Worm (Caenorhabditis elegans) whole organism, L4 larva: ENCODE measurements around the gene fbxa-166.

Experiments
- F10B5.3 ChIP-seq: sonication (generic microtip); optimal IDR thresholded peaks from 2 replicates; lab custom pipeline; 2016; ENCODE audit warnings: mild to moderate bottlenecking, missing genetic modification characterization, missing compliant biosample characterization
- F44E2.7 ChIP-seq: fragments of 200-800 bp; sonication (Bioruptor generic); IDR thresholded peaks from 2 replicates; pipeline ENCODE4 v2.1.2; 2022; ENCODE audit warnings: missing genetic modification characterization, missing compliant biosample characterization
- aha-1 ChIP-seq: fragments of 150-350 bp; peaks from one replicate; lab custom pipeline; 2014; ENCODE audit warnings: missing biosample characterization, missing genetic modification characterization
- aly-2 ChIP-seq: sonication (generic microtip); optimal IDR thresholded peaks from 2 replicates; lab custom pipeline; 2018; ENCODE audit warnings: missing biosample characterization, missing genetic modification characterization
- ceh-28 ChIP-seq: fragments of 150-350 bp; optimal IDR thresholded peaks from 2 replicates; lab custom pipeline; 2014; ENCODE audit warnings: missing biosample characterization, missing genetic modification reagents, missing genetic modification characterization
- ceh-82 ChIP-seq: sonication (generic microtip); optimal IDR thresholded peaks from 2 replicates; lab custom pipeline; 2017; ENCODE audit warnings: missing biosample characterization, missing genetic modification characterization
- ctbp-1 ChIP-seq: fragments of 200-800 bp; sonication (Bioruptor generic); IDR thresholded peaks from 2 replicates; pipeline ENCODE4 v1.3.6; 2022; ENCODE audit warnings: missing genetic modification reagents, missing genetic modification characterization, missing compliant biosample characterization
- dmd-6 ChIP-seq: fragments of 200-800 bp; sonication (Bioruptor generic); IDR thresholded peaks from 2 replicates; pipeline ENCODE4 v1.3.6; 2022; ENCODE audit warnings: missing genetic modification reagents, missing genetic modification characterization, missing compliant biosample characterization
- duxl-1 ChIP-seq: sonication (generic microtip); optimal IDR thresholded peaks from 2 replicates; lab custom pipeline; 2016; ENCODE audit warnings: mild to moderate bottlenecking, missing genetic modification characterization, moderate library complexity, missing compliant biosample characterization; ENCODE audit not compliant: poor library complexity
- dve-1 ChIP-seq: sonication (generic microtip); optimal IDR thresholded peaks from 2 replicates; lab custom pipeline; 2017; ENCODE audit warnings: antibody characterized with exemption, mild to moderate bottlenecking, missing genetic modification characterization, missing compliant biosample characterization; ENCODE audit not compliant: insufficient read depth
- egl-43 ChIP-seq: fragments of 200-800 bp; sonication (Bioruptor generic); IDR thresholded peaks from 2 replicates; pipeline ENCODE4 v1.3.6; 2022; ENCODE audit warnings: missing genetic modification reagents, missing genetic modification characterization, missing compliant biosample characterization
- gei-8 ChIP-seq: fragments of 200-800 bp; sonication (Bioruptor generic); optimal IDR thresholded peaks from 2 replicates; lab custom pipeline; 2018; ENCODE audit warnings: mild to moderate bottlenecking, missing genetic modification characterization, missing compliant biosample characterization
- hif-1 ChIP-seq, 2 experiments: sonication (generic microtip); optimal IDR thresholded peaks; 2 replicates each; lab custom pipeline; 2016 to 2017; ENCODE audit warnings: missing compliant biosample characterization in 2 of 2, missing genetic modification characterization in 2 of 2, missing genetic modification reagents in 2 of 2, missing genotype in 2 of 2, mild to moderate bottlenecking in 1 of 2
- hlh-11 ChIP-seq: fragments of 200-800 bp; sonication (Bioruptor generic); optimal IDR thresholded peaks from 2 replicates; lab custom pipeline; 2018; ENCODE audit warnings: mild to moderate bottlenecking, missing genetic modification characterization, missing compliant biosample characterization
- hmg-1.1 ChIP-seq: fragments of 200-800 bp; sonication (Bioruptor generic); IDR thresholded peaks from 2 replicates; pipeline ENCODE4 v1.3.6; 2022; ENCODE audit warnings: missing genetic modification reagents, missing genetic modification characterization, missing compliant biosample characterization
- lim-7 ChIP-seq: fragments of 200-800 bp; sonication (Bioruptor generic); IDR thresholded peaks from 2 replicates; pipeline ENCODE4 v1.3.6; 2022; ENCODE audit warnings: missing genetic modification characterization, missing compliant biosample characterization
- lin-15B ChIP-seq: fragments of 150-350 bp; sonication (generic microtip); optimal IDR thresholded peaks from 3 replicates; lab custom pipeline; 2014; ENCODE audit warnings: missing biosample characterization, missing genetic modification characterization
- lir-3 ChIP-seq: sonication (generic microtip); optimal IDR thresholded peaks from 2 replicates; lab custom pipeline; 2016; ENCODE audit warnings: mild to moderate bottlenecking, missing genetic modification characterization, missing compliant biosample characterization
- lsy-2 ChIP-seq, 2 experiments: fragments of 150-350 bp in 1 of 2; sonication (generic microtip) in 1 of 2; optimal IDR thresholded peaks; 2 replicates each; lab custom pipeline; 2014 to 2017; ENCODE audit warnings: missing biosample characterization in 2 of 2, missing genetic modification characterization in 2 of 2
- mdl-1 ChIP-seq, 2 experiments: fragments of 150-350 bp in 1 of 2; sonication (generic microtip) in 1 of 2; optimal IDR thresholded peaks; 2 replicates each; lab custom pipeline; 2014 to 2017; ENCODE audit warnings: missing biosample characterization in 2 of 2, missing genetic modification characterization in 2 of 2
- mes-2 ChIP-seq: sonication (generic microtip); optimal IDR thresholded peaks from 2 replicates; lab custom pipeline; 2016; ENCODE audit warnings: missing genotype, mild to moderate bottlenecking, missing genetic modification characterization, missing compliant biosample characterization; ENCODE audit not compliant: poor library complexity, severe bottlenecking
- mxl-3 ChIP-seq: fragments of 200-800 bp; sonication (Bioruptor generic); optimal IDR thresholded peaks from 2 replicates; lab custom pipeline; 2018; ENCODE audit warnings: mild to moderate bottlenecking, missing genetic modification characterization, missing compliant biosample characterization
- nhr-102 ChIP-seq: sonication (generic microtip); optimal IDR thresholded peaks from 2 replicates; lab custom pipeline; 2016; ENCODE audit warnings: mild to moderate bottlenecking, missing genetic modification characterization, moderate library complexity, missing compliant biosample characterization
- nhr-11 ChIP-seq: fragments of 150-350 bp; optimal IDR thresholded peaks from 2 replicates; lab custom pipeline; 2014; ENCODE audit warnings: missing biosample characterization, missing genetic modification characterization
- nhr-237 ChIP-seq: sonication (generic microtip); optimal IDR thresholded peaks from 2 replicates; lab custom pipeline; 2017; ENCODE audit warnings: missing biosample characterization, missing genetic modification characterization
- nhr-28 ChIP-seq: fragments of 150-350 bp; optimal IDR thresholded peaks from 2 replicates; lab custom pipeline; 2014; ENCODE audit warnings: missing biosample characterization, missing genetic modification characterization
- nhr-41 ChIP-seq: fragments of 200-800 bp; sonication (Bioruptor generic); IDR thresholded peaks from 2 replicates; pipeline ENCODE4 v1.3.6; 2022; ENCODE audit warnings: missing genetic modification reagents, missing genetic modification characterization, missing compliant biosample characterization
- nhr-42 ChIP-seq: fragments of 200-800 bp; sonication (Bioruptor generic); IDR thresholded peaks from 2 replicates; pipeline ENCODE4 v1.3.6; 2022; ENCODE audit warnings: missing genetic modification characterization, missing compliant biosample characterization
- nhr-48 ChIP-seq: sonication (generic microtip); optimal IDR thresholded peaks from 2 replicates; lab custom pipeline; 2016; ENCODE audit warnings: mild to moderate bottlenecking, missing genetic modification characterization, missing compliant biosample characterization
- nhr-6 ChIP-seq: fragments of 150-350 bp; optimal IDR thresholded peaks from 2 replicates; lab custom pipeline; 2014; ENCODE audit warnings: missing biosample characterization, missing genetic modification characterization
- pha-4 ChIP-seq, 2 experiments: fragments of 150-350 bp in 1 of 2; fragments of 200-800 bp in 1 of 2; sonication (Bioruptor generic) in 1 of 2; IDR thresholded peaks in 1 of 2; optimal IDR thresholded peaks in 1 of 2; 2 replicates each; pipeline versions ENCODE4 v1.3.6 to Lab custom; 2014 to 2022; ENCODE audit warnings: missing genetic modification characterization in 2 of 2, missing genetic modification reagents in 2 of 2, missing biosample characterization in 1 of 2, missing compliant biosample characterization in 1 of 2
- pqm-1 ChIP-seq: sonication (generic microtip); optimal IDR thresholded peaks from 2 replicates; lab custom pipeline; 2017; ENCODE audit warnings: missing biosample characterization, missing genetic modification characterization
- rbr-2 ChIP-seq: sonication (generic microtip); optimal IDR thresholded peaks from 2 replicates; lab custom pipeline; 2016; ENCODE audit warnings: missing genotype, missing genetic modification characterization, missing compliant biosample characterization
- skn-1 ChIP-seq: fragments of 150-350 bp; optimal IDR thresholded peaks from 2 replicates; lab custom pipeline; 2014; ENCODE audit warnings: missing biosample characterization, missing genetic modification characterization
- snpc-4 ChIP-seq: fragments of 150-350 bp; optimal IDR thresholded peaks from 2 replicates; lab custom pipeline; 2014; ENCODE audit warnings: missing biosample characterization, missing genetic modification characterization
- unc-62 ChIP-seq, 3 experiments: fragments of 150-350 bp in 1 of 3; sonication (generic microtip); optimal IDR thresholded peaks in 2 of 3; peaks in 1 of 3; 1 replicate in 1 of 3; 2 replicates in 2 of 3; lab custom pipeline; 2014 to 2017; ENCODE audit warnings: missing biosample characterization in 3 of 3, missing genetic modification characterization in 3 of 3, missing genetic modification reagents in 3 of 3, missing genotype in 1 of 3
- zip-2 ChIP-seq: fragments of 150-350 bp; optimal IDR thresholded peaks from 2 replicates; lab custom pipeline; 2014; ENCODE audit warnings: missing biosample characterization, missing genetic modification characterization

Gene fbxa-166

DNA sequence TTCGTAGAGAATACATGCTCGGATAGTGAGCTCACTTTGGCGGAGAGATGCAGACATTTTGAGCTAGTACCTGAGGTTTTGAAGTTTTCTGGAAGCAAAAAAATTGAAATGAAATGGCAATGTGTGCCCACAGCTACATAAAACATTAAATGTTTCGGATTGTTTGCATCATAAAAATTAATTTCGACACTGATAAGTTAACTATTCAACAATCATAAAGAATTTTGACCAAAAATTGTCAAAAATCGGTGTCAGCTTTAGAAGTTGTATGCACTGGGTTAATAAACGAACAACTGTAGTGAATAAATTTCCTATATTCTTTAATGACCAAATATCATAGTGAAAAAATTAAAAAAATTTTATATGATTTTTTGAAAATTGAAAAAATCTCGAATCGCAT is at the start of gene fbxa-166:
TSS of gene fbxa-166 (minus strand) at position 101 of the 400 bp plus-strand sequence.
- no peak for TF ChIP-seq skn-1
- TF ChIP-seq nhr-42 = no peak
- TF ChIP-seq lin-15B (tag; lab: Kevin White, UChicago) = no peak
- peak; percentile 45 for TF ChIP-seq aha-1
- no peak for TF ChIP-seq F44E2.7
- TF ChIP-seq nhr-28 (tag; lab: Kevin White, UChicago) = no peak
- TF ChIP-seq rbr-2 (tag; lab: Kevin White, UChicago) = no peak
- TF ChIP-seq egl-43 (GFP tag; lab: Robert Waterston, UW) = no peak
- TF ChIP-seq hmg-1.1 = no peak
- TF ChIP-seq, all 104 proteins: peak for 1

ce11 chrII:1666025-1666424 is 47.2 kb upstream of the fbxa-166 start, which contains the start of gene srlf-29:
srlf-29 (plus strand) TSS chrII:1666325.
- TF ChIP-seq unc-62 (GFP tag; optimal IDR thresholded peaks at IDR 0.05 in 1 of 2; lab: Kevin White, UChicago) = peak in 1 of 2 experiments; percentile 49
- TF ChIP-seq unc-62 (tag; optimal IDR thresholded peaks at IDR 0.05; lab: Kevin White, UChicago) = no peak
- no peak for TF ChIP-seq lsy-2 (tag; optimal IDR thresholded peaks at IDR 0.05; lab: Kevin White, UChicago)
- TF ChIP-seq, all 104 proteins: peak for 1

ce11 chrII:1663516-1663915 is 44.7 kb upstream of the fbxa-166 start, which contains the start of gene duxl-1:
duxl-1 (plus strand) TSS chrII:1663699.
- TF ChIP-seq aha-1 = peak; percentile 93
- TF ChIP-seq hmg-1.1 = peak; percentile 33; the same call in 1 of the 2 replicates
- peak; percentile 16 for TF ChIP-seq pqm-1
- no peak for TF ChIP-seq snpc-4
- peak; percentile 11 for TF ChIP-seq nhr-102 (tag; lab: Kevin White, UChicago)
- peak; percentile 71 for TF ChIP-seq mes-2 (tag; lab: Kevin White, UChicago)
- TF ChIP-seq ceh-82 = no peak
- peak; percentile 88 for TF ChIP-seq duxl-1 (tag; lab: Kevin White, UChicago)
- no peak for TF ChIP-seq gei-8
- peak; percentile 36 for TF ChIP-seq nhr-28 (tag; lab: Kevin White, UChicago)
- TF ChIP-seq dmd-6 (GFP tag; lab: Robert Waterston, UW) = peak; percentile 76
- TF ChIP-seq mdl-1 (tag; optimal IDR thresholded peaks at IDR 0.05; lab: Kevin White, UChicago) = peak in 1 of 2 experiments; percentile 2
- no peak for TF ChIP-seq F10B5.3 (tag; lab: Kevin White, UChicago)
- no peak for TF ChIP-seq aly-2 (tag; lab: Kevin White, UChicago)
- TF ChIP-seq hlh-11 (tag; lab: Kevin White, UChicago) = peak; percentile 65
- no peak for TF ChIP-seq nhr-11 (tag; lab: Kevin White, UChicago)
- peak; percentile 7 for TF ChIP-seq mxl-3 (GFP tag; lab: Kevin White, UChicago)
- TF ChIP-seq pha-4 (GFP tag; IDR thresholded peaks at IDR 0.05; lab: Robert Waterston, UW) = no peak
- TF ChIP-seq pha-4 (tag; optimal IDR thresholded peaks at IDR 0.05; lab: Kevin White, UChicago) = no peak
- no peak for TF ChIP-seq ctbp-1 (GFP tag; lab: Robert Waterston, UW)
- TF ChIP-seq egl-43 (GFP tag; lab: Robert Waterston, UW) = no peak
- TF ChIP-seq lim-7 (GFP tag; lab: Robert Waterston, UW) = no peak
- TF ChIP-seq nhr-48 (tag; lab: Kevin White, UChicago) = peak; percentile 6
- peak in 1 of 2 experiments; percentile 86 for TF ChIP-seq hif-1 (tag; optimal IDR thresholded peaks at IDR 0.05; lab: Kevin White, UChicago)
- peak; percentile 50; the same call in 1 of the 2 replicates for TF ChIP-seq nhr-41
- no peak for TF ChIP-seq dve-1 (tag; lab: Kevin White, UChicago)
- no peak for TF ChIP-seq nhr-237 (tag; lab: Kevin White, UChicago)
- TF ChIP-seq zip-2 (tag; lab: Kevin White, UChicago) = no peak
- TF ChIP-seq nhr-6 = no peak
- TF ChIP-seq lir-3 (tag; lab: Kevin White, UChicago) = no peak
- peak in 1 of 2 experiments; percentile 81 for TF ChIP-seq unc-62 (GFP tag; optimal IDR thresholded peaks at IDR 0.05 in 1 of 2; lab: Kevin White, UChicago)
- no peak for TF ChIP-seq unc-62 (tag; optimal IDR thresholded peaks at IDR 0.05; lab: Kevin White, UChicago)
- no peak for TF ChIP-seq ceh-28 (tag; lab: Kevin White, UChicago)
- TF ChIP-seq, all 104 proteins: peak for 15
